Worm (Caenorhabditis elegans) whole organism, late embryonic: Measurements from ENCODE around the gene C27D9.1.

Experiments
- C08G9.2 ChIP-seq: sonication (generic microtip); optimal IDR thresholded peaks from 2 replicates; lab custom pipeline; 2016; ENCODE audit warnings: mild to moderate bottlenecking, missing genetic modification characterization, moderate library complexity, missing compliant biosample characterization
- C38D4.7 ChIP-seq: fragments of 200-800 bp; sonication (Bioruptor generic); optimal IDR thresholded peaks from 2 replicates; lab custom pipeline; 2018; ENCODE audit warnings: mild to moderate bottlenecking, missing genetic modification characterization, moderate library complexity, missing compliant biosample characterization
- K02D7.2 ChIP-seq: sonication (generic microtip); optimal IDR thresholded peaks from 2 replicates; lab custom pipeline; 2017; ENCODE audit warnings: mild to moderate bottlenecking, missing genetic modification characterization, missing compliant biosample characterization
- K09A11.1 ChIP-seq: sonication (generic microtip); optimal IDR thresholded peaks from 2 replicates; lab custom pipeline; 2017; ENCODE audit warnings: antibody characterized with exemption, mild to moderate bottlenecking, missing genetic modification characterization, missing compliant biosample characterization; ENCODE audit not compliant: insufficient read depth
- T23F11.4 ChIP-seq: fragments of 200-800 bp; sonication (Bioruptor generic); optimal IDR thresholded peaks from 2 replicates; lab custom pipeline; 2018; ENCODE audit warnings: mild to moderate bottlenecking, missing genetic modification characterization, missing compliant biosample characterization
- ahr-1 ChIP-seq: sonication (generic microtip); optimal IDR thresholded peaks from 2 replicates; lab custom pipeline; 2016; ENCODE audit warnings: missing genetic modification characterization, missing compliant biosample characterization
- ama-1 ChIP-seq: fragments of 150-350 bp; optimal IDR thresholded peaks from 2 replicates; lab custom pipeline; 2014
- ceh-14 ChIP-seq: sonication (generic microtip); optimal IDR thresholded peaks from 2 replicates; lab custom pipeline; 2016; ENCODE audit warnings: missing genotype, missing genetic modification characterization, missing compliant biosample characterization
- ceh-22 ChIP-seq: sonication (generic microtip); optimal IDR thresholded peaks from 2 replicates; lab custom pipeline; 2017; ENCODE audit warnings: missing biosample characterization, missing genetic modification characterization
- ceh-34 ChIP-seq: sonication (generic microtip); optimal IDR thresholded peaks from 2 replicates; lab custom pipeline; 2016; ENCODE audit warnings: mild to moderate bottlenecking, missing genetic modification characterization, missing compliant biosample characterization
- ceh-9 ChIP-seq: sonication (generic microtip); optimal IDR thresholded peaks from 2 replicates; lab custom pipeline; 2016; ENCODE audit warnings: mild to moderate bottlenecking, missing genetic modification characterization, inconsistent platforms, missing compliant biosample characterization
- elt-2 ChIP-seq: sonication (generic microtip); optimal IDR thresholded peaks from 2 replicates; lab custom pipeline; 2016; ENCODE audit warnings: missing genetic modification reagents, missing genetic modification characterization, missing compliant biosample characterization
- elt-4 ChIP-seq: sonication (generic microtip); optimal IDR thresholded peaks from 2 replicates; lab custom pipeline; 2016; ENCODE audit warnings: missing genetic modification characterization, missing compliant biosample characterization
- ets-4 ChIP-seq: sonication (generic microtip); optimal IDR thresholded peaks from 2 replicates; lab custom pipeline; 2016; ENCODE audit warnings: missing genetic modification characterization, missing compliant biosample characterization
- eyg-1 ChIP-seq: sonication (generic microtip); optimal IDR thresholded peaks from 2 replicates; lab custom pipeline; 2016; ENCODE audit warnings: missing genotype, missing genetic modification characterization, missing compliant biosample characterization
- fax-1 ChIP-seq: sonication (generic microtip); optimal IDR thresholded peaks from 2 replicates; lab custom pipeline; 2016; ENCODE audit warnings: missing genotype, missing genetic modification characterization, missing compliant biosample characterization
- gmeb-2 ChIP-seq: sonication (generic microtip); optimal IDR thresholded peaks from 2 replicates; lab custom pipeline; 2016; ENCODE audit warnings: missing genetic modification characterization, inconsistent platforms, missing compliant biosample characterization
- hlh-30 ChIP-seq: sonication (generic microtip); optimal IDR thresholded peaks from 2 replicates; lab custom pipeline; 2017; ENCODE audit warnings: antibody characterized with exemption, missing genetic modification characterization, missing compliant biosample characterization; ENCODE audit not compliant: insufficient read depth
- lin-11 ChIP-seq: fragments of 200-800 bp; sonication (Bioruptor generic); optimal IDR thresholded peaks from 2 replicates; lab custom pipeline; 2018; ENCODE audit warnings: mild to moderate bottlenecking, missing genetic modification characterization, missing compliant biosample characterization
- madf-2 ChIP-seq: sonication (generic microtip); optimal IDR thresholded peaks from 2 replicates; lab custom pipeline; 2017; ENCODE audit warnings: missing genetic modification characterization, missing compliant biosample characterization
- nfya-1 ChIP-seq: sonication (generic microtip); optimal IDR thresholded peaks from 2 replicates; lab custom pipeline; 2017; ENCODE audit warnings: missing genetic modification characterization, mild to moderate bottlenecking, missing compliant biosample characterization, antibody characterized with exemption, moderate library complexity
- npax-4 ChIP-seq: sonication (generic microtip); optimal IDR thresholded peaks from 2 replicates; lab custom pipeline; 2016; ENCODE audit warnings: missing genetic modification characterization, missing compliant biosample characterization
- odd-2 ChIP-seq: sonication (generic microtip); optimal IDR thresholded peaks from 2 replicates; lab custom pipeline; 2017; ENCODE audit warnings: antibody characterized with exemption, mild to moderate bottlenecking, missing genetic modification characterization, missing compliant biosample characterization
- pag-3 ChIP-seq: sonication (generic microtip); optimal IDR thresholded peaks from 2 replicates; lab custom pipeline; 2016; ENCODE audit warnings: missing compliant biosample characterization, missing genetic modification characterization, borderline replicate concordance
- pax-1 ChIP-seq: fragments of 150-350 bp; optimal IDR thresholded peaks from 2 replicates; lab custom pipeline; 2014; ENCODE audit warnings: missing biosample characterization, missing genetic modification characterization
- pha-4 ChIP-seq: fragments of 150-350 bp; optimal IDR thresholded peaks from 2 replicates; lab custom pipeline; 2018; ENCODE audit warnings: missing biosample characterization, missing genetic modification reagents, missing genetic modification characterization
- ref-2 ChIP-seq: sonication (generic microtip); optimal IDR thresholded peaks from 2 replicates; lab custom pipeline; 2016; ENCODE audit warnings: missing genetic modification characterization, missing compliant biosample characterization
- sdc-2 ChIP-seq: sonication (generic microtip); optimal IDR thresholded peaks from 2 replicates; lab custom pipeline; 2016; ENCODE audit warnings: missing genotype, missing genetic modification characterization, missing compliant biosample characterization
- sox-4 ChIP-seq: sonication (generic microtip); optimal IDR thresholded peaks from 2 replicates; lab custom pipeline; 2017; ENCODE audit warnings: mild to moderate bottlenecking, missing genetic modification characterization, inconsistent platforms, missing compliant biosample characterization
- syd-9 ChIP-seq: sonication (generic microtip); optimal IDR thresholded peaks from 2 replicates; lab custom pipeline; 2016; ENCODE audit warnings: mild to moderate bottlenecking, missing genetic modification characterization, moderate library complexity, missing compliant biosample characterization
- tbx-2 ChIP-seq: sonication (generic microtip); optimal IDR thresholded peaks from 2 replicates; lab custom pipeline; 2016; ENCODE audit warnings: missing genetic modification characterization, missing compliant biosample characterization
- ttx-3 ChIP-seq: sonication (generic microtip); optimal IDR thresholded peaks from 2 replicates; lab custom pipeline; 2016; ENCODE audit warnings: missing genetic modification reagents, missing genetic modification characterization, missing compliant biosample characterization
- unc-3 ChIP-seq, 2 experiments: fragments of 200-800 bp in 1 of 2; sonication (Bioruptor generic) in 1 of 2; sonication (generic microtip) in 1 of 2; conservative IDR thresholded peaks in 1 of 2; optimal IDR thresholded peaks in 1 of 2; 2 replicates each; pipeline versions ENCODE4 v1.3.6 to Lab custom; 2016 to 2022; ENCODE audit warnings: missing compliant biosample characterization in 2 of 2, missing genetic modification characterization in 2 of 2, missing genetic modification reagents in 1 of 2
- unc-55 ChIP-seq: sonication (generic microtip); optimal IDR thresholded peaks from 2 replicates; lab custom pipeline; 2017; ENCODE audit warnings: missing biosample characterization, missing genetic modification reagents, missing genetic modification characterization
- unc-86 ChIP-seq: sonication (generic microtip); optimal IDR thresholded peaks from 2 replicates; lab custom pipeline; 2016; ENCODE audit warnings: missing genetic modification characterization, missing compliant biosample characterization
- zip-5 ChIP-seq: sonication (generic microtip); optimal IDR thresholded peaks from 2 replicates; lab custom pipeline; 2016; ENCODE audit warnings: missing genetic modification characterization, missing compliant biosample characterization

C27D9.1 gene

ce11 chrII:4747697-4748096, 5.5 kb upstream of the C27D9.1 start:
- no peak for TF ChIP-seq K09A11.1
- TF ChIP-seq ref-2 (tag; lab: Kevin White, UChicago) = no peak
- TF ChIP-seq sox-4 (tag; lab: Kevin White, UChicago) = no peak
- no peak for TF ChIP-seq sdc-2 (tag; lab: Kevin White, UChicago)
- no peak for TF ChIP-seq unc-3 (GFP tag; conservative IDR thresholded peaks at IDR 0.05; lab: Robert Waterston, UW)
- no peak for TF ChIP-seq unc-3 (tag; optimal IDR thresholded peaks at IDR 0.05; lab: Kevin White, UChicago)
- TF ChIP-seq, all 69 proteins: peak for 0

ce11 chrII:4748374-4748773, 4.8 kb upstream of the C27D9.1 start:
- no peak for TF ChIP-seq sdc-2 (tag; lab: Kevin White, UChicago)
- no peak for TF ChIP-seq odd-2
- TF ChIP-seq K02D7.2 = no peak
- TF ChIP-seq pag-3 (tag; lab: Kevin White, UChicago) = no peak
- no peak for TF ChIP-seq elt-2 (tag; lab: Kevin White, UChicago)
- TF ChIP-seq nfya-1 (tag; lab: Kevin White, UChicago) = no peak
- no peak for TF ChIP-seq syd-9 (tag; lab: Kevin White, UChicago)
- no peak for TF ChIP-seq pha-4
- no peak for TF ChIP-seq zip-5 (tag; lab: Kevin White, UChicago)
- no peak for TF ChIP-seq ama-1
- no peak for TF ChIP-seq ceh-14 (tag; lab: Kevin White, UChicago)
- no peak for TF ChIP-seq elt-4 (tag; lab: Kevin White, UChicago)
- no peak for TF ChIP-seq tbx-2
- TF ChIP-seq fax-1 (tag; lab: Kevin White, UChicago) = no peak
- no peak for TF ChIP-seq unc-86 (tag; lab: Kevin White, UChicago)
- TF ChIP-seq ceh-9 (tag; lab: Kevin White, UChicago) = no peak
- no peak for TF ChIP-seq pax-1 (tag; lab: Kevin White, UChicago)
- no peak for TF ChIP-seq npax-4
- TF ChIP-seq ttx-3 (tag; lab: Kevin White, UChicago) = no peak

- TF ChIP-seq madf-2 (tag; lab: Kevin White, UChicago) (no peak), ahr-1 (tag; lab: Kevin White, UChicago) (no peak), T23F11.4 (GFP tag; lab: Kevin White, UChicago) (no peak)
Measured at ce11 chrII:4749581-4749980, 3.6 kb upstream of the C27D9.1 start, which contains the start of gene F41C3.2. Gene F41C3.2, plus strand, starts transcription at chrII:4749968.

ce11 chrII:4752257-4752728, 920 bp upstream of the C27D9.1 start, which contains the start of gene F41C3.1:
Gene F41C3.1, plus strand, starts transcription at chrII:4752307.
- no peak for TF ChIP-seq gmeb-2
- TF ChIP-seq pha-4 = no peak
- TF ChIP-seq elt-2 (tag; lab: Kevin White, UChicago) = no peak
- no peak for TF ChIP-seq npax-4
- TF ChIP-seq eyg-1 (tag; lab: Kevin White, UChicago) = no peak

- no peak for TF ChIP-seq ceh-9 (tag; lab: Kevin White, UChicago)
- no peak for TF ChIP-seq sox-4 (tag; lab: Kevin White, UChicago)
- no peak for TF ChIP-seq C08G9.2 (tag; lab: Kevin White, UChicago)
- TF ChIP-seq eyg-1 (tag; lab: Kevin White, UChicago) = no peak
- TF ChIP-seq ttx-3 (tag; lab: Kevin White, UChicago) = no peak
- no peak for TF ChIP-seq ets-4
- TF ChIP-seq unc-55 (GFP tag; lab: Kevin White, UChicago) = no peak
Measured at ce11 chrII:4755654-4756053, 2.4 kb downstream of the C27D9.1 start.

ce11 chrII:4756751-4757150, 3.5 kb downstream of the C27D9.1 start, which contains the start of gene C27D9.2:
Gene C27D9.2, minus strand, starts transcription at chrII:4756851.
- TF ChIP-seq ceh-22 = no peak
- TF ChIP-seq ceh-34 (tag; lab: Kevin White, UChicago) = no peak
- TF ChIP-seq K09A11.1 = no peak
- TF ChIP-seq nfya-1 (tag; lab: Kevin White, UChicago) = no peak
- no peak for TF ChIP-seq ref-2 (tag; lab: Kevin White, UChicago)
- TF ChIP-seq ceh-9 (tag; lab: Kevin White, UChicago) = no peak
- TF ChIP-seq C38D4.7 (GFP tag; lab: Kevin White, UChicago) = no peak
- TF ChIP-seq K02D7.2 = no peak
- no peak for TF ChIP-seq hlh-30 (tag; lab: Kevin White, UChicago)
- TF ChIP-seq lin-11 (tag; lab: Kevin White, UChicago) = no peak
